Worm (Caenorhabditis elegans) whole organism, young adult: ENCODE data around the gene mmaa-1.

Source experiments
- D2030.7 ChIP-seq: fragments of 200-800 bp; sonication (Bioruptor generic); IDR thresholded peaks from 2 replicates; pipeline ENCODE4 v1.3.6; 2022; ENCODE audit warnings: missing genetic modification reagents, missing genetic modification characterization, missing compliant biosample characterization
- F33H1.4 ChIP-seq: fragments of 200-800 bp; sonication (Bioruptor generic); IDR thresholded peaks from 2 replicates; pipeline ENCODE4 v1.3.6; 2022; ENCODE audit warnings: missing genetic modification reagents, missing genetic modification characterization, missing compliant biosample characterization
- F49E8.2 ChIP-seq: sonication (generic microtip); optimal IDR thresholded peaks from 3 replicates; lab custom pipeline; 2017; ENCODE audit warnings: missing genetic modification characterization, mild to moderate bottlenecking, missing compliant biosample characterization, antibody characterized with exemption, moderate library complexity; ENCODE audit not compliant: insufficient read depth
- Y53F4B.3 ChIP-seq: fragments of 200-800 bp; sonication (Bioruptor generic); IDR thresholded peaks from 2 replicates; pipeline ENCODE4 v1.3.6; 2022; ENCODE audit warnings: missing genetic modification reagents, missing genetic modification characterization, missing compliant biosample characterization
- Y56A3A.18 ChIP-seq: fragments of 200-800 bp; sonication (Bioruptor generic); IDR thresholded peaks from 2 replicates; pipeline ENCODE4 v1.3.6; 2022; ENCODE audit warnings: missing genetic modification reagents, missing genetic modification characterization, missing compliant biosample characterization
- Y79H2A.3 ChIP-seq: fragments of 200-800 bp; sonication (Bioruptor generic); conservative IDR thresholded peaks from 2 replicates; pipeline ENCODE4 v1.3.6; 2022; ENCODE audit warnings: missing genetic modification reagents, missing genetic modification characterization, missing compliant biosample characterization
- ama-1 ChIP-seq, 3 experiments: fragments of 150-350 bp in 1 of 3; sonication (generic microtip) in 2 of 3; optimal IDR thresholded peaks; 2 replicates each; lab custom pipeline; 2014 to 2018; ENCODE audit warnings: missing biosample characterization in 2 of 3, missing genetic modification characterization in 2 of 3, missing genetic modification reagents in 2 of 3
- athp-1 ChIP-seq: sonication (generic microtip); optimal IDR thresholded peaks from 2 replicates; lab custom pipeline; 2017; ENCODE audit warnings: mild to moderate bottlenecking, missing genetic modification characterization, missing compliant biosample characterization
- attf-5 ChIP-seq: fragments of 200-800 bp; sonication (Bioruptor generic); optimal IDR thresholded peaks from 2 replicates; lab custom pipeline; 2018; ENCODE audit warnings: mild to moderate bottlenecking, missing genetic modification characterization, missing compliant biosample characterization
- attf-6 ChIP-seq: fragments of 200-800 bp; sonication (Bioruptor generic); IDR thresholded peaks from 2 replicates; pipeline ENCODE4 v1.3.6; 2022; ENCODE audit warnings: missing genetic modification reagents, missing genetic modification characterization, missing compliant biosample characterization
- bed-1 ChIP-seq: fragments of 200-800 bp; sonication (Bioruptor generic); IDR thresholded peaks from 2 replicates; pipeline ENCODE4 v1.3.6; 2022; ENCODE audit warnings: missing genetic modification reagents, missing genetic modification characterization, missing compliant biosample characterization
- cebp-1 ChIP-seq, 2 experiments: fragments of 200-800 bp in 1 of 2; sonication (Bioruptor generic) in 1 of 2; sonication (generic microtip) in 1 of 2; IDR thresholded peaks in 1 of 2; optimal IDR thresholded peaks in 1 of 2; 2 replicates each; pipeline versions ENCODE4 v1.3.6 to Lab custom; 2017 to 2022; ENCODE audit warnings: missing compliant biosample characterization in 2 of 2, missing genetic modification characterization in 2 of 2, mild to moderate bottlenecking in 1 of 2, missing genetic modification reagents in 1 of 2, moderate library complexity in 1 of 2
- ceh-27 ChIP-seq: fragments of 200-800 bp; sonication (Bioruptor generic); optimal IDR thresholded peaks from 2 replicates; lab custom pipeline; 2018; ENCODE audit warnings: mild to moderate bottlenecking, missing genetic modification characterization, moderate library complexity, missing compliant biosample characterization
- ceh-91 ChIP-seq: fragments of 200-800 bp; sonication (Bioruptor generic); IDR thresholded peaks from 2 replicates; pipeline ENCODE4 v1.3.6; 2022; ENCODE audit warnings: missing genetic modification reagents, missing genetic modification characterization, missing compliant biosample characterization
- chd-7 ChIP-seq: sonication (generic microtip); optimal IDR thresholded peaks from 2 replicates; lab custom pipeline; 2016; ENCODE audit warnings: mild to moderate bottlenecking, missing genetic modification characterization, moderate library complexity, missing compliant biosample characterization
- dox-1 ChIP-seq: fragments of 200-800 bp; sonication (Bioruptor generic); IDR thresholded peaks from 2 replicates; pipeline ENCODE4 v1.3.6; 2022; ENCODE audit warnings: missing genetic modification reagents, missing genetic modification characterization, missing compliant biosample characterization
- dpl-1 ChIP-seq: fragments of 150-350 bp; optimal IDR thresholded peaks from 2 replicates; lab custom pipeline; 2014; ENCODE audit warnings: missing biosample characterization, missing genetic modification reagents, missing genetic modification characterization
- efl-1 ChIP-seq: fragments of 150-350 bp; optimal IDR thresholded peaks from 2 replicates; lab custom pipeline; 2014; ENCODE audit warnings: missing biosample characterization, missing genetic modification reagents, missing genetic modification characterization
- egrh-3 ChIP-seq: fragments of 200-800 bp; sonication (Bioruptor generic); IDR thresholded peaks from 2 replicates; pipeline ENCODE4 v1.3.6; 2022; ENCODE audit warnings: missing genetic modification reagents, missing genetic modification characterization, missing compliant biosample characterization
- ekl-4 ChIP-seq: fragments of 200-800 bp; sonication (Bioruptor generic); IDR thresholded peaks from 2 replicates; pipeline ENCODE4 v1.3.6; 2022; ENCODE audit warnings: missing genetic modification reagents, missing genetic modification characterization, missing compliant biosample characterization
- hmg-1.2 ChIP-seq: fragments of 200-800 bp; sonication (Bioruptor generic); IDR thresholded peaks from 2 replicates; pipeline ENCODE4 v1.3.6; 2022; ENCODE audit warnings: missing genetic modification reagents, missing genetic modification characterization, missing compliant biosample characterization
- let-526 ChIP-seq: fragments of 200-800 bp; sonication (Bioruptor generic); IDR thresholded peaks from 2 replicates; pipeline ENCODE4 v1.3.6; 2022; ENCODE audit warnings: missing genetic modification reagents, missing genetic modification characterization, missing compliant biosample characterization
- lin-35 ChIP-seq, 3 experiments: fragments of 150-350 bp in 2 of 3; sonication (generic microtip) in 1 of 3; optimal IDR thresholded peaks; 2 replicates each; lab custom pipeline; 2014 to 2018; ENCODE audit warnings: missing biosample characterization in 3 of 3, missing genetic modification characterization in 3 of 3, missing genetic modification reagents in 3 of 3
- lin-54 ChIP-seq: fragments of 200-800 bp; sonication (Bioruptor generic); optimal IDR thresholded peaks from 2 replicates; lab custom pipeline; 2018; ENCODE audit warnings: mild to moderate bottlenecking, missing genetic modification characterization, missing compliant biosample characterization
- lsl-1 ChIP-seq: fragments of 200-800 bp; sonication (Bioruptor generic); optimal IDR thresholded peaks from 2 replicates; lab custom pipeline; 2018; ENCODE audit warnings: mild to moderate bottlenecking, missing genetic modification characterization, moderate library complexity, missing compliant biosample characterization
- madf-10 ChIP-seq: sonication (generic microtip); optimal IDR thresholded peaks from 2 replicates; lab custom pipeline; 2016; ENCODE audit warnings: mild to moderate bottlenecking, missing genetic modification characterization, missing compliant biosample characterization
- madf-3 ChIP-seq: fragments of 200-800 bp; sonication (Bioruptor generic); IDR thresholded peaks from 2 replicates; pipeline ENCODE4 v1.3.6; 2022; ENCODE audit warnings: missing genetic modification reagents, missing genetic modification characterization, missing compliant biosample characterization
- madf-6 ChIP-seq: fragments of 200-800 bp; sonication (Bioruptor generic); IDR thresholded peaks from 2 replicates; pipeline ENCODE4 v1.3.6; 2022; ENCODE audit warnings: missing genetic modification reagents, missing genetic modification characterization, missing compliant biosample characterization
- madf-8 ChIP-seq: fragments of 200-800 bp; sonication (Bioruptor generic); conservative IDR thresholded peaks from 2 replicates; pipeline ENCODE4 v1.3.6; 2022; ENCODE audit warnings: missing genetic modification reagents, missing genetic modification characterization, missing compliant biosample characterization
- mcd-1 ChIP-seq: fragments of 200-800 bp; sonication (Bioruptor generic); IDR thresholded peaks from 2 replicates; pipeline ENCODE4 v1.3.6; 2022; ENCODE audit warnings: missing genetic modification reagents, missing genetic modification characterization, missing compliant biosample characterization
- mel-28 ChIP-seq: sonication (generic microtip); optimal IDR thresholded peaks from 2 replicates; lab custom pipeline; 2016; ENCODE audit warnings: borderline replicate concordance, mild to moderate bottlenecking, missing genetic modification characterization, missing compliant biosample characterization
- nhr-80 ChIP-seq: sonication (generic microtip); optimal IDR thresholded peaks from 2 replicates; lab custom pipeline; 2016; ENCODE audit warnings: missing genetic modification characterization, missing compliant biosample characterization
- rpc-1 ChIP-seq, 2 experiments: fragments of 150-350 bp in 1 of 2; sonication (generic microtip) in 1 of 2; optimal IDR thresholded peaks; 2 replicates each; lab custom pipeline; 2014 to 2018; ENCODE audit warnings: missing biosample characterization in 1 of 2, missing genetic modification characterization in 1 of 2, missing genetic modification reagents in 1 of 2, missing genotype in 1 of 2
- snpc-1.1 ChIP-seq: sonication (generic microtip); optimal IDR thresholded peaks from 2 replicates; lab custom pipeline; 2017; ENCODE audit warnings: missing genetic modification characterization, mild to moderate bottlenecking, missing compliant biosample characterization, antibody characterized with exemption, moderate library complexity, missing genotype, missing genetic modification reagents; ENCODE audit not compliant: insufficient read depth
- snpc-1.3 ChIP-seq: sonication (generic microtip); optimal IDR thresholded peaks from 2 replicates; lab custom pipeline; 2017; ENCODE audit warnings: missing genetic modification characterization, mild to moderate bottlenecking, missing compliant biosample characterization, antibody characterized with exemption, moderate library complexity, missing genotype, missing genetic modification reagents; ENCODE audit not compliant: insufficient read depth
- snpc-3.4 ChIP-seq: sonication (generic microtip); optimal IDR thresholded peaks from 2 replicates; lab custom pipeline; 2017; ENCODE audit warnings: missing genetic modification characterization, mild to moderate bottlenecking, missing compliant biosample characterization, antibody characterized with exemption, moderate library complexity, missing genotype, missing genetic modification reagents
- snpc-4 ChIP-seq, 5 experiments: fragments of 150-350 bp in 1 of 5; sonication (generic microtip) in 4 of 5; optimal IDR thresholded peaks; 2 replicates each; lab custom pipeline; 2014 to 2018; ENCODE audit warnings: missing genetic modification characterization in 5 of 5, missing biosample characterization in 3 of 5, antibody characterized with exemption in 2 of 5, mild to moderate bottlenecking in 2 of 5, missing compliant biosample characterization in 2 of 5, missing genotype in 2 of 5, moderate library complexity in 2 of 5, missing genetic modification reagents in 1 of 5
- tbp1 ChIP-seq: fragments of 200-800 bp; sonication (Bioruptor generic); optimal IDR thresholded peaks from 2 replicates; lab custom pipeline; 2018; ENCODE audit warnings: mild to moderate bottlenecking, missing genetic modification characterization, missing compliant biosample characterization
- unc-62 ChIP-seq: fragments of 150-350 bp; optimal IDR thresholded peaks from 2 replicates; lab custom pipeline; 2014; ENCODE audit warnings: missing biosample characterization, missing genetic modification reagents, missing genetic modification characterization
- xnd-1 ChIP-seq: sonication (generic microtip); optimal IDR thresholded peaks from 2 replicates; lab custom pipeline; 2016; ENCODE audit warnings: missing genotype, missing genetic modification reagents, missing genetic modification characterization, missing compliant biosample characterization
- ztf-22 ChIP-seq: fragments of 200-800 bp; sonication (Bioruptor generic); optimal IDR thresholded peaks from 2 replicates; lab custom pipeline; 2018; ENCODE audit warnings: mild to moderate bottlenecking, missing genetic modification characterization, moderate library complexity, missing compliant biosample characterization

Gene mmaa-1

DNA sequence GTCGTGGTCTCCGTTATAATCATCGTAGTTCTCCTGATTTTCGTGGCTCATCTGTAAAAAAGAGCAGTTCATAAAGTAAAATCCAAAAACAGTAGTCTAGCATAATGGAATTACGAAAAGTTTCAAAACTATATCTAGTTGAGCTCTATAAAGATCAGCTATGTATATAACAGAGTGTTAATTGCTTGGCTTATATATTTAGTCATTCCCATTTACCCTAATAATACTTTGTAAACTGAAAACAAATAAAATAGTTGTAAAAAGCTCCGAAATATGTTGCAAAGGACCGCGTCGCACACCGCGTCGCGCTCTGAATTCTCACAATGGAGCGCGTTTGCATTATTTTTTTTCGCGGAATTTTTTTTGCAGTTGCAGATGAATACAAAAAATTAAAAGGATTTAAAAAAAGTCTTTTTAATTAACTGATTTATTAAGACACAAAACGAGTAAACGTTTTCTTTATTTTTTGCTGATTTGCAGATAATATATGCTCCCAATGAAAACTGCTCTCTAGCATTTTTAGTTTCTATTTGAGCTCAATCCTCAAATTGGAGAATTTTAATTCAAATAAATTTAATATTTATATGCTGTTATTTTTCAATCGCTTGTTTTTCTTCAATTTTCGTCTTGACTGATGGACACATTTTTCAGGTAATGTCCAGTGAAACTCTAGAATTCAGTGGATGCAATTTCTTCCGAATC, 50.8 kb downstream of the mmaa-1 start, which contains the start of the genes tcer-1 and ZK1127.5:
tcer-1 (minus strand) TSS at position 51 of the 702 bp plus-strand sequence.
ZK1127.5 (plus strand) TSS at position 652 of the 702 bp plus-strand sequence.
- TF ChIP-seq rpc-1 (optimal IDR thresholded peaks at IDR 0.05; lab: Kevin White, UChicago) = no peak
- TF ChIP-seq rpc-1 (tag; optimal IDR thresholded peaks at IDR 0.05; lab: Kevin White, UChicago) = no peak
- peak in 1 of 3 experiments; percentile 57 for TF ChIP-seq lin-35 (GFP tag; optimal IDR thresholded peaks at IDR 0.05; lab: Kevin White, UChicago)
- no peak for TF ChIP-seq egrh-3 (GFP tag; lab: Robert Waterston, UW)
- peak; percentile 26 for TF ChIP-seq tbp1 (GFP tag; lab: Kevin White, UChicago)
- peak; percentile 1 for TF ChIP-seq nhr-80 (tag; lab: Kevin White, UChicago)
- 0 out of 2 replicates have a peak, but pooled peaks have one; percentile 44 for TF ChIP-seq F33H1.4 (GFP tag; lab: Robert Waterston, UW)
- no peak for TF ChIP-seq let-526 (GFP tag; lab: Robert Waterston, UW)
- TF ChIP-seq dpl-1 (GFP tag; lab: Kevin White, UChicago) = peak; percentile 63
- TF ChIP-seq Y56A3A.18 (GFP tag; lab: Robert Waterston, UW) = no peak
- peak; percentile 87 for TF ChIP-seq efl-1 (GFP tag; lab: Kevin White, UChicago)
- no peak for TF ChIP-seq madf-10
- TF ChIP-seq mel-28 (tag; lab: Kevin White, UChicago) = no peak
- peak; percentile 94 for TF ChIP-seq mcd-1 (GFP tag; lab: Robert Waterston, UW)
- TF ChIP-seq cebp-1 (GFP tag; IDR thresholded peaks at IDR 0.05; lab: Robert Waterston, UW) = no peak
- peak; percentile 1 for TF ChIP-seq cebp-1 (tag; optimal IDR thresholded peaks at IDR 0.05; lab: Kevin White, UChicago)
- peak; percentile 31 for TF ChIP-seq snpc-1.1
- TF ChIP-seq F49E8.2 = no peak
- TF ChIP-seq madf-6 = peak; percentile 69
- TF ChIP-seq athp-1 = no peak
- no peak for TF ChIP-seq ekl-4 (GFP tag; lab: Robert Waterston, UW)
- 0 out of 2 replicates have a peak, but pooled peaks have one; percentile 13 for TF ChIP-seq D2030.7 (GFP tag; lab: Robert Waterston, UW)
- peak; percentile 69 for TF ChIP-seq attf-5 (GFP tag; lab: Kevin White, UChicago)
- no peak for TF ChIP-seq Y79H2A.3
- no peak for TF ChIP-seq bed-1
- TF ChIP-seq chd-7 (tag; lab: Kevin White, UChicago) = no peak
- TF ChIP-seq ceh-27 (GFP tag; lab: Kevin White, UChicago) = no peak
- peak; percentile 95 for TF ChIP-seq madf-3
- no peak for TF ChIP-seq unc-62 (GFP tag; lab: Kevin White, UChicago)
- TF ChIP-seq lin-54 (GFP tag; lab: Kevin White, UChicago) = peak; percentile 60
- TF ChIP-seq ama-1 (optimal IDR thresholded peaks at IDR 0.05; lab: Kevin White, UChicago) = no peak
- TF ChIP-seq ama-1 (GFP tag; optimal IDR thresholded peaks at IDR 0.05; lab: Kevin White, UChicago) = no peak
- peak; percentile 39; the same call in 1 of the 2 replicates for TF ChIP-seq hmg-1.2
- TF ChIP-seq ceh-91 (GFP tag; lab: Robert Waterston, UW) = peak; percentile 57; the same call in 1 of the 2 replicates
- TF ChIP-seq snpc-3.4 (tag; lab: Kevin White, UChicago) = peak; percentile 47
- TF ChIP-seq ztf-22 (GFP tag; lab: Kevin White, UChicago) = no peak
- TF ChIP-seq lsl-1 (GFP tag; lab: Kevin White, UChicago) = peak; percentile 65
- TF ChIP-seq attf-6 = no peak
- no peak for TF ChIP-seq snpc-4 (GFP tag; optimal IDR thresholded peaks at IDR 0.05; lab: Kevin White, UChicago)
- TF ChIP-seq snpc-4 (tag; optimal IDR thresholded peaks at IDR 0.05; lab: Kevin White, UChicago) = peak in 3 of 4 experiments; percentile 8 to 16 (median 13)
- peak; percentile 56 for TF ChIP-seq snpc-1.3 (tag; lab: Kevin White, UChicago)
- TF ChIP-seq dox-1 (GFP tag; lab: Robert Waterston, UW) = peak; percentile 79
- no peak for TF ChIP-seq Y53F4B.3
- TF ChIP-seq xnd-1 (tag; lab: Kevin White, UChicago) = no peak
- TF ChIP-seq madf-8 = peak; percentile 60
